Worm (Caenorhabditis elegans) whole organism, midembryonic: ENCODE measurements around the gene tir-1.

Experiments
- T22C8.4 ChIP-seq: fragments of 200-800 bp; sonication (Bioruptor generic); IDR thresholded peaks from 2 replicates; pipeline ENCODE4 v1.3.6; 2022; ENCODE audit warnings: missing genetic modification characterization, missing compliant biosample characterization
- cog-1 ChIP-seq: sonication (generic microtip); optimal IDR thresholded peaks from 2 replicates; lab custom pipeline; 2016; ENCODE audit warnings: missing genetic modification characterization, missing compliant biosample characterization
- flt-1 ChIP-seq: fragments of 200-800 bp; sonication (Bioruptor generic); IDR thresholded peaks from 2 replicates; pipeline ENCODE4 v1.3.6; 2022; ENCODE audit warnings: missing genetic modification characterization, missing compliant biosample characterization
- klf-2 ChIP-seq: fragments of 200-800 bp; sonication (Bioruptor generic); conservative IDR thresholded peaks from 2 replicates; pipeline ENCODE4 v1.3.6; 2022; ENCODE audit warnings: missing genetic modification reagents, missing genetic modification characterization, missing compliant biosample characterization
- med-1 ChIP-seq: sonication (generic microtip); optimal IDR thresholded peaks from 2 replicates; lab custom pipeline; 2017; ENCODE audit warnings: missing genetic modification characterization, mild to moderate bottlenecking, missing compliant biosample characterization, antibody characterized with exemption, missing genetic modification reagents; ENCODE audit not compliant: insufficient read depth
- ref-1 ChIP-seq: fragments of 200-800 bp; sonication (Bioruptor generic); conservative IDR thresholded peaks from 2 replicates; pipeline ENCODE4 v1.3.6; 2022; ENCODE audit warnings: missing genetic modification reagents, missing genetic modification characterization, missing compliant biosample characterization
- tab-1 ChIP-seq: fragments of 200-800 bp; sonication (Bioruptor generic); IDR thresholded peaks from 2 replicates; pipeline ENCODE4 v1.3.6; 2022; ENCODE audit warnings: missing genetic modification characterization, missing compliant biosample characterization
- ztf-23 ChIP-seq: fragments of 200-800 bp; sonication (Bioruptor generic); IDR thresholded peaks from 2 replicates; pipeline ENCODE4 v1.3.6; 2022; ENCODE audit warnings: missing genetic modification reagents, missing genetic modification characterization, missing compliant biosample characterization
- ztf-29 ChIP-seq: fragments of 200-800 bp; sonication (Bioruptor generic); IDR thresholded peaks from 2 replicates; pipeline ENCODE4 v1.3.6; 2022; ENCODE audit warnings: missing genetic modification reagents, missing genetic modification characterization, missing compliant biosample characterization

The tir-1 gene

ce11 chrIII:3831381-3831780, 70.1 kb downstream of the tir-1 start, which contains the start of gene C36A4.10:
C36A4.10 (minus strand) TSS chrIII:3831481.
- no peak for TF ChIP-seq ref-1 (GFP tag; lab: Robert Waterston, UW)
- TF ChIP-seq klf-2 (GFP tag; lab: Robert Waterston, UW), result no peak
- no peak for TF ChIP-seq cog-1 (tag; lab: Kevin White, UChicago)
- TF ChIP-seq flt-1 (GFP tag; lab: Robert Waterston, UW), result no peak
- no peak for TF ChIP-seq tab-1 (GFP tag; lab: Robert Waterston, UW)
- TF ChIP-seq T22C8.4 (GFP tag; lab: Robert Waterston, UW), result no peak
- TF ChIP-seq med-1 (GFP tag; lab: Kevin White, UChicago), result no peak
- no peak for TF ChIP-seq ztf-23 (GFP tag; lab: Robert Waterston, UW)
- no peak for TF ChIP-seq ztf-29 (GFP tag; lab: Robert Waterston, UW)

DNA sequence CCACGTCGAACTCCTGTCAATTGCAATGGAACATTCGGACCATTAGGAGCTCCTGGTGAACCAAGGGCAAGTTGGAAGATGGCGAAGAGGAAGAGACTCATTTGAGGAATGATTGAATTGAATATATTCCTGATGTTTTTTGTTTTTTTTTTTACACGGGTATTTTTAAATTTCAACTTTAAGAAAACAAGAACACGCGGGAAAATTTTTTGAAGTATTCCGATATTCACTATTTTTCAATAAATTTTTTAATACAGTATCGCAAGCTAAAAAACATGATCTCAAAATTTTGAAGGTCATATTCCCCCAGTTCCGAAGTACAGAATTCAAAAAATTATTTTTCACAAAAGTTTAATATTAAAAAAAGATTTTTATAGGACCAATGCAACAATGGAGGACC, 72.3 kb downstream of the tir-1 start, which contains the start of gene cnnm-5:
Gene cnnm-5 (minus strand): TSS at position 101 of the 400 bp plus-strand sequence.
- no peak for TF ChIP-seq ztf-29 (GFP tag; lab: Robert Waterston, UW)
- TF ChIP-seq cog-1 (tag; lab: Kevin White, UChicago), result no peak

ce11 chrIII:3821969-3822453, 79.4 kb downstream of the tir-1 start, which contains the start of gene amx-1:
amx-1 (plus strand) TSS chrIII:3822403.
- TF ChIP-seq cog-1 (tag; lab: Kevin White, UChicago), result no peak
- TF ChIP-seq ztf-23 (GFP tag; lab: Robert Waterston, UW), result no peak
- no peak for TF ChIP-seq flt-1 (GFP tag; lab: Robert Waterston, UW)
- no peak for TF ChIP-seq ztf-29 (GFP tag; lab: Robert Waterston, UW)
- TF ChIP-seq T22C8.4 (GFP tag; lab: Robert Waterston, UW), result no peak
- no peak for TF ChIP-seq med-1 (GFP tag; lab: Kevin White, UChicago)
- no peak for TF ChIP-seq tab-1 (GFP tag; lab: Robert Waterston, UW)
- TF ChIP-seq ref-1 (GFP tag; lab: Robert Waterston, UW), result no peak
- TF ChIP-seq klf-2 (GFP tag; lab: Robert Waterston, UW), result no peak

- TF ChIP-seq cog-1 (tag; lab: Kevin White, UChicago), result peak; percentile 46
- TF ChIP-seq med-1 (GFP tag; lab: Kevin White, UChicago), result no peak
- TF ChIP-seq tab-1 (GFP tag; lab: Robert Waterston, UW), result 0 out of 2 replicates have a peak, but pooled peaks have one; percentile 28
- TF ChIP-seq ztf-23 (GFP tag; lab: Robert Waterston, UW), result peak; percentile 45; the same call in 1 of the 2 replicates
Measured at ce11 chrIII:3820134-3820533, 81.3 kb downstream of the tir-1 start.
